Worm (Caenorhabditis elegans): ENCODE results near the gene lin-29.

DNA sequence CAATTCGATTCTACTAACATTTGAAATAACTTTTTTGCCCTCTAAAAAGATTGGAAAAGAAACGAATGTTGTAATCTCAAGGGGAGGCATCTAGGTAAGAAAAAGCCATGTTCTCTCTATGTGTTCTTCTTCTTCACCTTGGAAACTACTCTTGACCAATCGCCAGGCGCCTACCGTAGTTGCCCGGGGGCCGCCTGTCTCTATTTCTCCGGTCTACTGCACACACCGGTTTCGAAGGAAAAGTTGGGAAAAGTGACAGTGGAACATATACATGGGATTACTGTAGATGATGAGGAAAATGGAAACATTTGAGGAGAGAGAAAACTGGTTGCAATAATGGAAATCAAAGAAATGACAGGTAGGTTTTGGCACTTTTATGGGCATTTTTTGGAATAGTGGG, 8.6 kb downstream of the lin-29 start:
- TF ChIP-seq W03F9.2 (tag; optimal IDR thresholded peaks at IDR 0.05): no peak
- TF ChIP-seq him-1 (tag; optimal IDR thresholded peaks at IDR 0.05): no peak

Measured in whole organism, L4/young adult.